Worm (Caenorhabditis elegans): ENCODE data around the gene ncr-2.

DNA sequence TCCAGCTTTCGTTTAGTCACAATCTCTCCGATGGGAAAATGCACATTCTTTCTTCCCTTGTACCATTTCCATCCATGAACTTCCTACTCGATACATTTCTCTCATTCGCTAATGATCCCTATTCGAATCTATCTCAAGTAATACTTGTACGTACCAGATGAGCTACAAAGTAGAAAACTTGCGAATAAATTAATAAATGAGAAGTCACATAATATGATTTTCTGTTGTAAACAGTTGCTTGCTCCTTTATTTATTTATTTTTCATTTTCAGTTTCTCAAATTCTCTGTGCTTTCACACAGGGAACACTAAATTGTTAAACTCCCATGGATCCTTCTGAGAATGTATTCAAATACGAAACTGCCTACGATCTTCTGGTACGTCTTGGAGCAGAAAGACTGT, 32.0 kb upstream of the ncr-2 start, which contains the start of gene rfs-1:
- TF ChIP-seq let-526 (GFP tag; IDR thresholded peaks at IDR 0.05) = no peak
- TF ChIP-seq zfh-2 (GFP tag; conservative IDR thresholded peaks at IDR 0.05) = no peak
- no peak for TF ChIP-seq nhr-179 (tag; optimal IDR thresholded peaks at IDR 0.05)
- no peak for TF ChIP-seq nfya-1 (tag; optimal IDR thresholded peaks at IDR 0.05; ENCODE audit: borderline replicate concordance, insufficient read depth)
- TF ChIP-seq mes-4 (tag; optimal IDR thresholded peaks at IDR 0.05) = no peak
- no peak for TF ChIP-seq nhr-120 (GFP tag; IDR thresholded peaks at IDR 0.05)
